Fruit fly (Drosophila melanogaster): ENCODE results near the gene ATPsynCF6.

ATPsynCF6 gene

dm6 chr3R:23340621-23341020 is 15.2 kb downstream of the ATPsynCF6 start:
- peak; percentile 6 for TF ChIP-seq Nf-YB (GFP tag; optimal IDR thresholded peaks at IDR 0.05)
- 0 out of 3 replicates have a peak, but pooled peaks have one; percentile 52 for TF ChIP-seq otp (GFP tag; IDR thresholded peaks at IDR 0.05)
- TF ChIP-seq trem (tag; optimal IDR thresholded peaks at IDR 0.05) = no peak
- no peak for TF ChIP-seq cg (GFP tag; optimal IDR thresholded peaks at IDR 0.05)
- TF ChIP-seq ash1 (GFP tag; optimal IDR thresholded peaks at IDR 0.05) = no peak
- TF ChIP-seq sens (GFP tag) = peak; percentile 56
- TF ChIP-seq kni (GFP tag; optimal IDR thresholded peaks at IDR 0.05) = peak; percentile 66
- TF ChIP-seq B-H1 (GFP tag; IDR thresholded peaks at IDR 0.05) = no peak

DNA sequence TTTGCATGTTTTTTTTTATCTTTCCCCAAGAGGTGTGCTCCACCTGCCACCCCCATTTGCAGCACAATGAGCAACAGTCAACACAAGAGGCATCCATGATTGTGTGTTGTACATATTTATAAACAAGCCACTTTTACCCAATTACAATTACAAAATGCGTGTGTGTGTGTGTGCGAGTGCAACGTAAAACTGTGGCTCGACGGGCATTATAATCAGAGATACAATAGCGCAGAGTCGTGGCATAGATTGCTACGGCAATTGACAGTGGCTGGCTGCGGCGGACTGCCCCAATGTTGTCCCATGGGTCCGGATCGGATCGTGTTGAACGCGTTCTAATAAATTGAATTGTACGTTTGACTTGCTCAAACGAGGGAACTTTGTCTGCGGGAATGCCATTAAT is 17.6 kb downstream of the ATPsynCF6 start:
- TF ChIP-seq CG31224 (GFP tag; IDR thresholded peaks at IDR 0.05) (no peak), HLHmδ (GFP tag; optimal IDR thresholded peaks at IDR 0.05) (no peak), crp (GFP tag; optimal IDR thresholded peaks at IDR 0.05) (no peak), CG3407 (GFP tag; optimal IDR thresholded peaks at IDR 0.05) (no peak), CG9876 (GFP tag; optimal IDR thresholded peaks at IDR 0.05) (no peak), repo (GFP tag; optimal IDR thresholded peaks at IDR 0.05) (no peak), CG14710 (tag; optimal IDR thresholded peaks at IDR 0.05) (no peak), pnt (GFP tag; optimal IDR thresholded peaks at IDR 0.05) (no peak), Ssrp (tag; optimal IDR thresholded peaks at IDR 0.05) (no peak), nerfin-1 (tag; optimal IDR thresholded peaks at IDR 0.05) (no peak), CG11560 (tag; IDR thresholded peaks at IDR 0.05) (no peak), bab2 (GFP tag; optimal IDR thresholded peaks at IDR 0.05) (no peak), bowl (GFP tag; IDR thresholded peaks at IDR 0.05) (no peak), CG31365 (tag; optimal IDR thresholded peaks at IDR 0.05) (no peak), rib (GFP tag; IDR thresholded peaks at IDR 0.05) (no peak), Atf-2 (GFP tag; optimal IDR thresholded peaks at IDR 0.05) (no peak), CoRest (tag; optimal IDR thresholded peaks at IDR 0.05) (no peak), CG2116 (GFP tag; optimal IDR thresholded peaks at IDR 0.05) (no peak), CG16779 (GFP tag; IDR thresholded peaks at IDR 0.05) (no peak), CG18262 (tag; optimal IDR thresholded peaks at IDR 0.05) (no peak), croc (GFP tag; conservative IDR thresholded peaks at IDR 0.05) (no peak), HmgZ (tag; optimal IDR thresholded peaks at IDR 0.05) (no peak), hb (GFP tag; IDR thresholded peaks at IDR 0.05; ENCODE audit: partially characterized antibody) (no peak), yki (optimal IDR thresholded peaks at IDR 0.05) (no peak), CG6175 (GFP tag; IDR thresholded peaks at IDR 0.05) (no peak), h (optimal IDR thresholded peaks at IDR 0.05) (no peak), Fer1 (GFP tag; optimal IDR thresholded peaks at IDR 0.05) (no peak), Hand (GFP tag; optimal IDR thresholded peaks at IDR 0.05) (no peak), salm (tag; optimal IDR thresholded peaks at IDR 0.05) (no peak), PHDP (tag; optimal IDR thresholded peaks at IDR 0.05) (no peak), Adf1 (GFP tag; IDR thresholded peaks at IDR 0.05) (no peak), jigr1 (GFP tag; IDR thresholded peaks at IDR 0.05) (no peak), Hr3 (GFP tag; optimal IDR thresholded peaks at IDR 0.05) (no peak), fru (optimal IDR thresholded peaks at IDR 0.05) (no peak), CG1602 (GFP tag; optimal IDR thresholded peaks at IDR 0.05) (no peak), lilli (GFP tag; optimal IDR thresholded peaks at IDR 0.05) (no peak), CG2199 (GFP tag; IDR thresholded peaks at IDR 0.05) (peak; percentile 81; the same call in 1 of the 3 replicates), mirr (GFP tag; optimal IDR thresholded peaks at IDR 0.05) (peak; percentile 5), CG8290 (GFP tag; optimal IDR thresholded peaks at IDR 0.05) (no peak), CG8290 (tag; optimal IDR thresholded peaks at IDR 0.05) (peak in 1 of 2 experiments; percentile 20), pb (GFP tag; optimal IDR thresholded peaks at IDR 0.05) (no peak), Blimp-1 (GFP tag; optimal IDR thresholded peaks at IDR 0.05) (no peak), Nf-YA (GFP tag; IDR thresholded peaks at IDR 0.05) (no peak), zfh2 (GFP tag; optimal IDR thresholded peaks at IDR 0.05) (no peak), Dll (GFP tag; IDR thresholded peaks at IDR 0.05; ENCODE audit: partially characterized antibody) (no peak)

Data from whole organism, embryonic.